Fruit fly (Drosophila melanogaster) whole organism, embryonic: ENCODE measurements around the gene Scgbeta.

ENCODE experiments used
- Aef1 ChIP-seq: fragments of 200-800 bp; sonication (Bioruptor generic); IDR thresholded peaks from 3 replicates; pipeline ENCODE4 v1.3.6; 2022; ENCODE audit warnings: missing biosample characterization, missing genetic modification characterization
- Antp ChIP-seq: fragments of 200-800 bp; sonication (Bioruptor generic); optimal IDR thresholded peaks from 3 replicates; lab custom pipeline; 2016; ENCODE audit warnings: missing biosample characterization, missing genetic modification characterization
- Atf-2 ChIP-seq: fragments of 200-800 bp; sonication (Bioruptor generic); optimal IDR thresholded peaks from 2 replicates; lab custom pipeline; 2016; ENCODE audit warnings: missing biosample characterization, missing genetic modification characterization
- Atf3 ChIP-seq: fragments of 200-800 bp; sonication (Bioruptor generic); optimal IDR thresholded peaks from 3 replicates; lab custom pipeline; 2016; ENCODE audit warnings: missing biosample characterization, missing genetic modification characterization
- BtbVII ChIP-seq: fragments of 200-800 bp; sonication (Bioruptor generic); optimal IDR thresholded peaks from 3 replicates; lab custom pipeline; 2017; ENCODE audit warnings: missing biosample characterization, mild to moderate bottlenecking, missing genetic modification characterization
- C15 ChIP-seq: fragments of 200-800 bp; sonication (Bioruptor generic); IDR thresholded peaks from 3 replicates; pipeline ENCODE4 v1.3.6; 2022; ENCODE audit warnings: missing biosample characterization, missing genetic modification characterization
- CG10267 ChIP-seq: fragments of 200-800 bp; sonication (Bioruptor generic); optimal IDR thresholded peaks from 2 replicates; lab custom pipeline; 2018; ENCODE audit warnings: missing biosample characterization, mild to moderate bottlenecking, missing genetic modification characterization, moderate library complexity
- CG10543 ChIP-seq: fragments of 200-800 bp; sonication (Bioruptor generic); optimal IDR thresholded peaks from 3 replicates; lab custom pipeline; 2017; ENCODE audit warnings: missing biosample characterization, mild to moderate bottlenecking, missing genetic modification characterization, moderate library complexity
- CG11695 ChIP-seq: fragments of 200-800 bp; sonication (Bioruptor generic); IDR thresholded peaks from 3 replicates; pipeline ENCODE4 v1.3.6; 2022; ENCODE audit warnings: missing biosample characterization, missing genetic modification characterization
- CG12236 ChIP-seq: fragments of 200-800 bp; sonication (Bioruptor generic); optimal IDR thresholded peaks from 2 replicates; lab custom pipeline; 2016; ENCODE audit warnings: missing biosample characterization, missing genetic modification characterization
- CG1529 ChIP-seq: fragments of 200-800 bp; sonication (Bioruptor generic); optimal IDR thresholded peaks from 3 replicates; lab custom pipeline; 2018; ENCODE audit warnings: missing biosample characterization, missing genetic modification characterization
- CG15601 ChIP-seq: fragments of 200-800 bp; sonication (Bioruptor generic); optimal IDR thresholded peaks from 3 replicates; lab custom pipeline; 2019; ENCODE audit warnings: missing biosample characterization, mild to moderate bottlenecking, missing genetic modification characterization, moderate library complexity
- CG17186 ChIP-seq: fragments of 200-800 bp; sonication (Bioruptor generic); optimal IDR thresholded peaks from 3 replicates; lab custom pipeline; 2017; ENCODE audit warnings: missing biosample characterization, missing genetic modification reagents, missing genetic modification characterization
- CG32532 ChIP-seq: fragments of 200-800 bp; sonication (Bioruptor generic); IDR thresholded peaks from 2 replicates; pipeline ENCODE4 v1.3.6; 2022; ENCODE audit warnings: missing biosample characterization, missing genetic modification characterization
- CG32772 ChIP-seq: fragments of 200-800 bp; sonication (Bioruptor generic); IDR thresholded peaks from 2 replicates; pipeline ENCODE4 v1.3.6; 2022; ENCODE audit warnings: missing biosample characterization, missing genetic modification characterization
- CG34224 ChIP-seq: fragments of 200-800 bp; sonication (Bioruptor generic); IDR thresholded peaks from 3 replicates; pipeline ENCODE4 v1.3.6; 2022; ENCODE audit warnings: missing biosample characterization, missing genetic modification characterization; ENCODE audit not compliant: partially characterized antibody
- CG42726 ChIP-seq: fragments of 200-800 bp; sonication (Bioruptor generic); IDR thresholded peaks from 2 replicates; pipeline ENCODE4 v1.3.6; 2022; ENCODE audit warnings: missing biosample characterization, missing genetic modification characterization; ENCODE audit not compliant: partially characterized antibody
- CG4707 ChIP-seq: fragments of 200-800 bp; sonication (Bioruptor generic); optimal IDR thresholded peaks from 2 replicates; lab custom pipeline; 2018; ENCODE audit warnings: missing biosample characterization, mild to moderate bottlenecking, missing genetic modification characterization, moderate library complexity
- CG6654 ChIP-seq: fragments of 200-800 bp; sonication (Bioruptor generic); optimal IDR thresholded peaks from 2 replicates; lab custom pipeline; 2017; ENCODE audit warnings: missing biosample characterization, mild to moderate bottlenecking, missing genetic modification characterization
- CG7556 ChIP-seq: fragments of 200-800 bp; sonication (Bioruptor generic); optimal IDR thresholded peaks from 2 replicates; lab custom pipeline; 2017; ENCODE audit warnings: missing biosample characterization, mild to moderate bottlenecking, missing genetic modification characterization
- CG8089 ChIP-seq: fragments of 200-800 bp; sonication (Bioruptor generic); optimal IDR thresholded peaks from 3 replicates; lab custom pipeline; 2016; ENCODE audit warnings: missing biosample characterization, missing genetic modification characterization
- CG8290 ChIP-seq, 3 experiments: fragments of 200-800 bp; sonication (Bioruptor generic); optimal IDR thresholded peaks; 2 replicates each; lab custom pipeline; 2016 to 2019; ENCODE audit warnings: missing biosample characterization in 3 of 3, missing genetic modification characterization in 3 of 3, mild to moderate bottlenecking in 2 of 3, moderate library complexity in 1 of 3
- CG8924 ChIP-seq: fragments of 200-800 bp; optimal IDR thresholded peaks from 3 replicates; lab custom pipeline; 2019; ENCODE audit warnings: missing biosample characterization, mild to moderate bottlenecking, missing genetic modification characterization, moderate library complexity
- CG9876 ChIP-seq: fragments of 200-800 bp; sonication (Bioruptor generic); optimal IDR thresholded peaks from 2 replicates; lab custom pipeline; 2016; ENCODE audit warnings: missing biosample characterization, missing genetic modification characterization
- E2f1 ChIP-seq: fragments of 200-800 bp; sonication (Bioruptor generic); IDR thresholded peaks from 2 replicates; pipeline ENCODE4 v1.3.6; 2022; ENCODE audit warnings: missing biosample characterization, missing genetic modification characterization
- Ets65A ChIP-seq: fragments of 200-800 bp; sonication (Bioruptor generic); peaks from one replicate; lab custom pipeline; 2016; ENCODE audit warnings: missing biosample characterization, missing genetic modification characterization
- H2.0 ChIP-seq: fragments of 200-800 bp; sonication (Bioruptor generic); IDR thresholded peaks from 2 replicates; pipeline ENCODE4 v1.3.6; 2022; ENCODE audit warnings: missing biosample characterization, missing genetic modification characterization
- Hand ChIP-seq: fragments of 200-800 bp; sonication (Bioruptor generic); optimal IDR thresholded peaks from 2 replicates; lab custom pipeline; 2017; ENCODE audit warnings: mild to moderate bottlenecking, missing biosample characterization, missing genetic modification reagents, missing genetic modification characterization
- Hr51 ChIP-seq, 2 experiments: fragments of 200-800 bp; sonication (Bioruptor generic); optimal IDR thresholded peaks; 2 replicates in 1 of 2; 3 replicates in 1 of 2; lab custom pipeline; 2016 to 2018; ENCODE audit warnings: missing biosample characterization in 2 of 2, missing genetic modification characterization in 2 of 2, mild to moderate bottlenecking in 1 of 2, moderate library complexity in 1 of 2
- Med ChIP-seq: fragments of 200-800 bp; sonication (Bioruptor generic); peaks from one replicate; lab custom pipeline; 2016; ENCODE audit warnings: missing biosample characterization, missing genetic modification characterization, mild to moderate bottlenecking, inconsistent platforms, moderate library complexity
- NK7.1 ChIP-seq: fragments of 200-800 bp; sonication (Bioruptor generic); optimal IDR thresholded peaks from 3 replicates; lab custom pipeline; 2016; ENCODE audit warnings: missing biosample characterization, missing genetic modification characterization
- Oli ChIP-seq: fragments of 200-800 bp; sonication (Bioruptor generic); optimal IDR thresholded peaks from 2 replicates; lab custom pipeline; 2018; ENCODE audit warnings: missing biosample characterization, mild to moderate bottlenecking, missing genetic modification characterization, moderate library complexity
- Sox102F ChIP-seq: fragments of 200-800 bp; sonication (Bioruptor generic); optimal IDR thresholded peaks from 2 replicates; lab custom pipeline; 2018; ENCODE audit warnings: missing biosample characterization, mild to moderate bottlenecking, missing genetic modification characterization, moderate library complexity
- Stat92E ChIP-seq, 3 experiments: fragments of >200 bp in 2 of 3; fragments of 200-800 bp in 1 of 3; sonication (Bioruptor generic) in 1 of 3; optimal IDR thresholded peaks; 2 replicates each; lab custom pipeline; 2017 to 2019; ENCODE audit warnings: missing biosample characterization in 3 of 3, missing genetic modification characterization in 3 of 3, mild to moderate bottlenecking in 1 of 3, moderate library complexity in 1 of 3
- aop ChIP-seq: fragments of 200-800 bp; sonication (Bioruptor generic); IDR thresholded peaks from 2 replicates; pipeline ENCODE4 v1.3.6; 2022; ENCODE audit warnings: missing biosample characterization, missing genetic modification characterization
- croc ChIP-seq: fragments of 200-800 bp; sonication (Bioruptor generic); conservative IDR thresholded peaks from 3 replicates; pipeline ENCODE4 v1.3.6; 2022; ENCODE audit warnings: missing biosample characterization, missing genetic modification characterization
- ewg ChIP-seq: fragments of 200-800 bp; sonication (Bioruptor generic); optimal IDR thresholded peaks from 3 replicates; lab custom pipeline; 2017; ENCODE audit warnings: mild to moderate bottlenecking, missing biosample characterization, missing genetic modification reagents, missing genetic modification characterization
- fd96Cb ChIP-seq: fragments of 200-800 bp; sonication (Bioruptor generic); optimal IDR thresholded peaks from 2 replicates; lab custom pipeline; 2018; ENCODE audit warnings: missing biosample characterization, mild to moderate bottlenecking, missing genetic modification characterization, moderate library complexity
- jing ChIP-seq: fragments of 200-800 bp; sonication (Bioruptor generic); optimal IDR thresholded peaks from 2 replicates; lab custom pipeline; 2018; ENCODE audit warnings: missing biosample characterization, mild to moderate bottlenecking, missing genetic modification characterization
- kah ChIP-seq: fragments of 200-800 bp; sonication (Bioruptor generic); optimal IDR thresholded peaks from 2 replicates; lab custom pipeline; 2018; ENCODE audit warnings: missing biosample characterization, mild to moderate bottlenecking, missing genetic modification characterization
- luna ChIP-seq: fragments of 200-800 bp; sonication (Bioruptor generic); optimal IDR thresholded peaks from 2 replicates; lab custom pipeline; 2016; ENCODE audit warnings: missing biosample characterization, missing genetic modification characterization
- oc ChIP-seq: fragments of 200-800 bp; sonication (Bioruptor generic); optimal IDR thresholded peaks from 2 replicates; lab custom pipeline; 2018; ENCODE audit warnings: missing biosample characterization, mild to moderate bottlenecking, missing genetic modification characterization, moderate library complexity
- peb ChIP-seq: fragments of 200-800 bp; sonication (Bioruptor generic); IDR thresholded peaks from 2 replicates; pipeline ENCODE4 v1.3.6; 2022; ENCODE audit warnings: missing biosample characterization, missing genetic modification characterization
- pita ChIP-seq: fragments of 200-800 bp; sonication (Bioruptor generic); optimal IDR thresholded peaks from 2 replicates; lab custom pipeline; 2017; ENCODE audit warnings: missing biosample characterization, mild to moderate bottlenecking, missing genetic modification characterization
- pum ChIP-seq: fragments of 200-800 bp; sonication (Bioruptor generic); optimal IDR thresholded peaks from 2 replicates; lab custom pipeline; 2016; ENCODE audit warnings: missing biosample characterization, missing genetic modification characterization
- salm ChIP-seq: fragments of 200-800 bp; sonication (Bioruptor generic); optimal IDR thresholded peaks from 2 replicates; lab custom pipeline; 2018; ENCODE audit warnings: missing biosample characterization, mild to moderate bottlenecking, missing genetic modification characterization
- schlank ChIP-seq: fragments of 200-800 bp; sonication (Bioruptor generic); optimal IDR thresholded peaks from 2 replicates; lab custom pipeline; 2018; ENCODE audit warnings: missing biosample characterization, mild to moderate bottlenecking, missing genetic modification characterization
- slbo ChIP-seq: fragments of 200-800 bp; sonication (Bioruptor generic); IDR thresholded peaks from 2 replicates; pipeline ENCODE4 v1.3.6; 2022; ENCODE audit warnings: missing biosample characterization, missing genetic modification characterization
- trem ChIP-seq: fragments of 200-800 bp; optimal IDR thresholded peaks from 3 replicates; lab custom pipeline; 2019; ENCODE audit warnings: missing biosample characterization, mild to moderate bottlenecking, missing genetic modification characterization, moderate library complexity
- vfl ChIP-seq: fragments of 200-800 bp; sonication (Bioruptor generic); optimal IDR thresholded peaks from 2 replicates; lab custom pipeline; 2016; ENCODE audit warnings: missing biosample characterization, missing genetic modification characterization

Gene Scgbeta

dm6 chr3R:12422379-12422975, at the start of gene Scgbeta, which contains the start of gene CG17202 (continued):
- TF ChIP-seq oc (no peak), E2f1 (GFP tag; lab: Robert Waterston, UW) (no peak), Hand (GFP tag; lab: Kevin White, UChicago) (no peak), CG8089 (GFP tag; lab: Kevin White, UChicago) (no peak), CG12236 (GFP tag; lab: Kevin White, UChicago) (no peak), Med (GFP tag; lab: Kevin White, UChicago) (peak; percentile 69), CG32532 (no peak; the same call in 1 of the 2 replicates), CG34224 (GFP tag; lab: Robert Waterston, UW) (no peak), fd96Cb (tag; lab: Kevin White, UChicago) (no peak), C15 (no peak), Oli (tag; lab: Kevin White, UChicago) (no peak), CG8924 (no peak), salm (no peak), CG11695 (GFP tag; lab: Robert Waterston, UW) (no peak), CG9876 (GFP tag; lab: Kevin White, UChicago) (no peak), aop (no peak), Aef1 (GFP tag; lab: Robert Waterston, UW) (no peak), croc (GFP tag; lab: Robert Waterston, UW) (no peak), CG15601 (tag; lab: Kevin White, UChicago) (no peak), vfl (GFP tag; lab: Kevin White, UChicago) (no peak), Hr51 (GFP tag; optimal IDR thresholded peaks at IDR 0.05; lab: Kevin White, UChicago) (no peak), CG17186 (GFP tag; lab: Kevin White, UChicago) (no peak), luna (GFP tag; lab: Kevin White, UChicago) (no peak), kah (GFP tag; lab: Kevin White, UChicago) (no peak), Atf-2 (GFP tag; lab: Kevin White, UChicago) (no peak), jing (GFP tag; lab: Kevin White, UChicago) (no peak), Atf3 (GFP tag; lab: Kevin White, UChicago) (no peak), CG4707 (no peak), ewg (peak; percentile 92), CG6654 (GFP tag; lab: Kevin White, UChicago) (no peak), pum (no peak), Sox102F (GFP tag; lab: Kevin White, UChicago) (no peak), CG32772 (GFP tag; lab: Robert Waterston, UW) (no peak), CG42726 (GFP tag; lab: Robert Waterston, UW) (no peak), NK7.1 (GFP tag; lab: Kevin White, UChicago) (no peak), Stat92E (GFP tag; optimal IDR thresholded peaks at IDR 0.05; lab: Kevin White, UChicago) (no peak), BtbVII (no peak), Antp (GFP tag; lab: Kevin White, UChicago) (no peak), H2.0 (no peak), pita (GFP tag; lab: Kevin White, UChicago) (no peak), CG7556 (GFP tag; lab: Kevin White, UChicago) (no peak), CG8290 (GFP tag; optimal IDR thresholded peaks at IDR 0.05; lab: Kevin White, UChicago) (no peak), CG8290 (tag; optimal IDR thresholded peaks at IDR 0.05; lab: Kevin White, UChicago) (no peak), schlank (tag; lab: Kevin White, UChicago) (no peak), trem (tag; lab: Kevin White, UChicago) (peak; percentile 25), CG1529 (no peak), peb (GFP tag; lab: Robert Waterston, UW) (no peak), CG10267 (tag; lab: Kevin White, UChicago) (no peak), Ets65A (GFP tag; lab: Kevin White, UChicago) (peak; percentile 49), slbo (no peak), CG10543 (GFP tag; lab: Kevin White, UChicago) (no peak)
